Worm (Caenorhabditis elegans) whole organism, L1 larva: Measurements from ENCODE around the gene twk-32.
A peak's percentile ranks its signal among the peaks of the same experiment; 100 is the strongest.

Experiments
- C16A3.4 ChIP-seq: fragments of 150-350 bp; optimal IDR thresholded peaks from 2 replicates; lab custom pipeline; 2014; ENCODE audit warnings: missing biosample characterization, missing genetic modification characterization
- blmp-1 ChIP-seq: fragments of 150-350 bp; optimal IDR thresholded peaks from 2 replicates; lab custom pipeline; 2014; ENCODE audit warnings: missing biosample characterization, missing genetic modification characterization
- ceh-63 ChIP-seq: fragments of 200-800 bp; sonication (Bioruptor generic); optimal IDR thresholded peaks from 2 replicates; lab custom pipeline; 2018; ENCODE audit warnings: mild to moderate bottlenecking, missing genetic modification characterization, missing compliant biosample characterization
- ceh-8 ChIP-seq: fragments of 200-800 bp; sonication (Bioruptor generic); optimal IDR thresholded peaks from 2 replicates; lab custom pipeline; 2018; ENCODE audit warnings: mild to moderate bottlenecking, missing genetic modification characterization, moderate library complexity, missing compliant biosample characterization
- ceh-82 ChIP-seq, 3 experiments: fragments of 150-350 bp in 1 of 3; sonication (generic microtip) in 2 of 3; optimal IDR thresholded peaks; 2 replicates each; lab custom pipeline; 2014 to 2017; ENCODE audit warnings: missing biosample characterization in 3 of 3, missing genetic modification characterization in 3 of 3
- ceh-88 ChIP-seq: fragments of 200-800 bp; sonication (Bioruptor generic); IDR thresholded peaks from 2 replicates; pipeline ENCODE4 v1.3.6; 2022; ENCODE audit warnings: missing genetic modification characterization, missing compliant biosample characterization
- efl-1 ChIP-seq, 4 experiments: fragments of 150-350 bp; optimal IDR thresholded peaks in 3 of 4; peaks in 1 of 4; 1 replicate in 1 of 4; 2 replicates in 3 of 4; lab custom pipeline; 2014; ENCODE audit warnings: missing biosample characterization in 2 of 4, missing genetic modification characterization in 2 of 4, missing genetic modification reagents in 2 of 4
- efl-3 ChIP-seq: fragments of 200-800 bp; sonication (Bioruptor generic); optimal IDR thresholded peaks from 2 replicates; lab custom pipeline; 2018; ENCODE audit warnings: mild to moderate bottlenecking, missing genetic modification characterization, missing compliant biosample characterization
- egl-27 ChIP-seq, 2 experiments: fragments of 150-350 bp in 1 of 2; sonication (generic microtip); optimal IDR thresholded peaks; 3 replicates each; lab custom pipeline; 2017 to 2018; ENCODE audit warnings: missing biosample characterization in 2 of 2, missing genetic modification characterization in 2 of 2, missing genetic modification reagents in 2 of 2
- elt-2 ChIP-seq: sonication (generic microtip); optimal IDR thresholded peaks from 2 replicates; lab custom pipeline; 2016; ENCODE audit warnings: missing genetic modification characterization, mild to moderate bottlenecking, inconsistent platforms, missing compliant biosample characterization, missing genetic modification reagents
- ets-5 ChIP-seq: fragments of 200-800 bp; sonication (Bioruptor generic); IDR thresholded peaks from 2 replicates; pipeline ENCODE4 v1.3.6; 2022; ENCODE audit warnings: missing genetic modification characterization, missing compliant biosample characterization
- fkh-10 ChIP-seq: sonication (generic microtip); optimal IDR thresholded peaks from 2 replicates; lab custom pipeline; 2017; ENCODE audit warnings: missing biosample characterization, missing genetic modification reagents, missing genetic modification characterization
- fkh-4 ChIP-seq: sonication (generic microtip); optimal IDR thresholded peaks from 2 replicates; lab custom pipeline; 2016; ENCODE audit warnings: missing compliant biosample characterization, missing genetic modification characterization, borderline replicate concordance
- fkh-8 ChIP-seq: sonication (generic microtip); optimal IDR thresholded peaks from 2 replicates; lab custom pipeline; 2016; ENCODE audit warnings: mild to moderate bottlenecking, missing genetic modification characterization, missing compliant biosample characterization
- fos-1 ChIP-seq: fragments of 150-350 bp; optimal IDR thresholded peaks from 2 replicates; lab custom pipeline; 2014; ENCODE audit warnings: missing biosample characterization, missing genetic modification characterization
- hlh-17 ChIP-seq: fragments of 200-800 bp; sonication (Bioruptor generic); optimal IDR thresholded peaks from 2 replicates; lab custom pipeline; 2018; ENCODE audit warnings: missing genetic modification characterization, mild to moderate bottlenecking, missing compliant biosample characterization, moderate library complexity, borderline replicate concordance
- lin-14 ChIP-seq: fragments of 200-800 bp; sonication (Bioruptor generic); optimal IDR thresholded peaks from 2 replicates; lab custom pipeline; 2018; ENCODE audit warnings: mild to moderate bottlenecking, missing genetic modification characterization, moderate library complexity, missing compliant biosample characterization
- lin-15B ChIP-seq: fragments of 150-350 bp; sonication (generic microtip); optimal IDR thresholded peaks from 3 replicates; lab custom pipeline; 2014; ENCODE audit warnings: missing biosample characterization, missing genetic modification characterization
- lin-35 ChIP-seq, 2 experiments: fragments of 150-350 bp; optimal IDR thresholded peaks; 2 replicates each; lab custom pipeline; 2014; ENCODE audit warnings: missing biosample characterization in 2 of 2, missing genetic modification characterization in 2 of 2, missing genetic modification reagents in 2 of 2
- lsy-2 ChIP-seq, 2 experiments: fragments of 150-350 bp; optimal IDR thresholded peaks; 2 replicates each; lab custom pipeline; 2014; ENCODE audit warnings: missing biosample characterization in 2 of 2, missing genetic modification characterization in 2 of 2
- mab-9 ChIP-seq: fragments of 200-800 bp; sonication (Bioruptor generic); IDR thresholded peaks from 2 replicates; pipeline ENCODE4 v1.3.6; 2022; ENCODE audit warnings: missing genetic modification reagents, missing genetic modification characterization, missing compliant biosample characterization
- mdl-1 ChIP-seq, 2 experiments: fragments of 150-350 bp; optimal IDR thresholded peaks; 2 replicates each; lab custom pipeline; 2014 to 2017; ENCODE audit warnings: missing biosample characterization in 2 of 2, missing genetic modification characterization in 2 of 2, inconsistent platforms in 1 of 2
- nhr-12 ChIP-seq: sonication (generic microtip); optimal IDR thresholded peaks from 2 replicates; lab custom pipeline; 2017; ENCODE audit warnings: missing biosample characterization, missing genetic modification characterization
- nhr-20 ChIP-seq: sonication (generic microtip); optimal IDR thresholded peaks from 2 replicates; lab custom pipeline; 2016; ENCODE audit warnings: mild to moderate bottlenecking, missing genetic modification characterization, missing compliant biosample characterization
- nhr-47 ChIP-seq: sonication (generic microtip); optimal IDR thresholded peaks from 2 replicates; lab custom pipeline; 2016; ENCODE audit warnings: mild to moderate bottlenecking, missing genetic modification characterization, moderate library complexity, missing compliant biosample characterization
- nhr-71 ChIP-seq: sonication (generic microtip); optimal IDR thresholded peaks from 2 replicates; lab custom pipeline; 2016; ENCODE audit warnings: mild to moderate bottlenecking, missing genetic modification characterization, moderate library complexity, missing compliant biosample characterization
- nhr-84 ChIP-seq: sonication (generic microtip); optimal IDR thresholded peaks from 2 replicates; lab custom pipeline; 2017; ENCODE audit warnings: missing biosample characterization, missing genetic modification characterization
- nhr-85 ChIP-seq: sonication (generic microtip); peaks from one replicate; lab custom pipeline; 2016; ENCODE audit warnings: missing genetic modification characterization, inconsistent platforms, missing compliant biosample characterization
- nhr-90 ChIP-seq: sonication (generic microtip); optimal IDR thresholded peaks from 2 replicates; lab custom pipeline; 2016; ENCODE audit warnings: mild to moderate bottlenecking, missing genetic modification characterization, missing compliant biosample characterization; ENCODE audit not compliant: poor library complexity
- pqm-1 ChIP-seq: sonication (generic microtip); optimal IDR thresholded peaks from 3 replicates; lab custom pipeline; 2017; ENCODE audit warnings: missing biosample characterization, missing genetic modification characterization
- rnt-1 ChIP-seq: sonication (generic microtip); optimal IDR thresholded peaks from 2 replicates; lab custom pipeline; 2016; ENCODE audit warnings: mild to moderate bottlenecking, missing genetic modification characterization, moderate library complexity, missing compliant biosample characterization
- skn-1 ChIP-seq: fragments of 150-350 bp; optimal IDR thresholded peaks from 2 replicates; lab custom pipeline; 2014; ENCODE audit warnings: missing biosample characterization, missing genetic modification characterization
- snpc-4 ChIP-seq: fragments of 150-350 bp; optimal IDR thresholded peaks from 2 replicates; lab custom pipeline; 2014; ENCODE audit warnings: missing biosample characterization, missing genetic modification characterization
- snu-23 ChIP-seq: sonication (generic microtip); optimal IDR thresholded peaks from 2 replicates; lab custom pipeline; 2016; ENCODE audit warnings: missing genetic modification characterization, missing compliant biosample characterization
- unc-130 ChIP-seq: fragments of 150-350 bp; optimal IDR thresholded peaks from 2 replicates; lab custom pipeline; 2017; ENCODE audit warnings: missing biosample characterization, missing genetic modification characterization, inconsistent platforms
- unc-86 ChIP-seq: sonication (generic microtip); optimal IDR thresholded peaks from 2 replicates; lab custom pipeline; 2016; ENCODE audit warnings: missing genetic modification characterization, missing compliant biosample characterization
- xbp-1 ChIP-seq: sonication (generic microtip); optimal IDR thresholded peaks from 2 replicates; lab custom pipeline; 2016; ENCODE audit warnings: missing genetic modification characterization, missing compliant biosample characterization
- ztf-4 ChIP-seq: fragments of 150-350 bp; optimal IDR thresholded peaks from 2 replicates; lab custom pipeline; 2014; ENCODE audit warnings: missing biosample characterization, missing genetic modification characterization

The twk-32 gene

ce11 chrV:13775529-13775928 is 20.9 kb upstream of the twk-32 start, which contains the start of gene F53C11.1:
F53C11.1 (plus strand) TSS chrV:13775796.
- no peak for TF ChIP-seq ceh-88 (GFP tag; lab: Robert Waterston, UW)
- TF ChIP-seq elt-2, result peak; percentile 18

ce11 chrV:13777857-13778256 is 18.6 kb upstream of the twk-32 start, which contains the start of gene F53C11.9:
F53C11.9 (plus strand) TSS chrV:13778015.
- peak; percentile 32 for TF ChIP-seq blmp-1 (tag; lab: Kevin White, UChicago)
- no peak for TF ChIP-seq fkh-8
- no peak for TF ChIP-seq lin-35 (GFP tag; optimal IDR thresholded peaks at IDR 0.05; lab: Kevin White, UChicago)
- TF ChIP-seq nhr-90, result no peak
- no peak for TF ChIP-seq C16A3.4 (tag; lab: Kevin White, UChicago)
- peak; percentile 25 for TF ChIP-seq rnt-1 (tag; lab: Kevin White, UChicago)

- no peak for TF ChIP-seq fkh-10
- TF ChIP-seq efl-1 (optimal IDR thresholded peaks at IDR 0.05; lab: Kevin White, UChicago), result no peak
- TF ChIP-seq efl-1 (GFP tag; optimal IDR thresholded peaks at IDR 0.05 in 1 of 2; lab: Kevin White, UChicago), result peak in 1 of 2 experiments; percentile 84
These were observed 15.5 kb upstream of the twk-32 start for ce11 chrV:13780902-13781301.

ce11 chrV:13782190-13782589 is 14.3 kb upstream of the twk-32 start, which contains the start of gene decr-1.1:
decr-1.1 (plus strand) TSS chrV:13782399.
- TF ChIP-seq snpc-4 (tag; lab: Kevin White, UChicago) (no peak), egl-27 (tag; optimal IDR thresholded peaks at IDR 0.05; lab: Kevin White, UChicago) (no peak), nhr-12 (tag; lab: Kevin White, UChicago) (no peak), nhr-84 (no peak), snu-23 (GFP tag; lab: Kevin White, UChicago) (peak; percentile 10), efl-3 (GFP tag; lab: Kevin White, UChicago) (no peak), rnt-1 (tag; lab: Kevin White, UChicago) (peak; percentile 11), nhr-20 (tag; lab: Kevin White, UChicago) (peak; percentile 75), skn-1 (no peak), lsy-2 (tag; optimal IDR thresholded peaks at IDR 0.05; lab: Kevin White, UChicago) (no peak), ztf-4 (tag; lab: Kevin White, UChicago) (no peak), mdl-1 (tag; optimal IDR thresholded peaks at IDR 0.05; lab: Kevin White, UChicago) (no peak), lin-15B (tag; lab: Kevin White, UChicago) (no peak), pqm-1 (tag; lab: Kevin White, UChicago) (no peak), hlh-17 (GFP tag; lab: Kevin White, UChicago) (no peak), fos-1 (no peak), nhr-71 (peak; percentile 40), ceh-8 (no peak), fkh-4 (no peak), mab-9 (GFP tag; lab: Robert Waterston, UW) (no peak), unc-130 (no peak), nhr-85 (tag; lab: Kevin White, UChicago) (no peak), unc-86 (tag; lab: Kevin White, UChicago) (no peak), nhr-47 (tag; lab: Kevin White, UChicago) (no peak), xbp-1 (tag; lab: Kevin White, UChicago) (no peak), ceh-63 (no peak), lin-35 (GFP tag; optimal IDR thresholded peaks at IDR 0.05; lab: Kevin White, UChicago) (peak in 1 of 2 experiments; percentile 49), lin-14 (no peak), ets-5 (no peak), ceh-82 (tag; optimal IDR thresholded peaks at IDR 0.05; lab: Kevin White, UChicago) (no peak)
